Fruit fly (Drosophila melanogaster): ENCODE data around the gene CG34447.

- no peak for TF ChIP-seq Myc (optimal IDR thresholded peaks at IDR 0.05)
- TF ChIP-seq psq (optimal IDR thresholded peaks at IDR 0.05) = no peak
- TF ChIP-seq ttk (optimal IDR thresholded peaks at IDR 0.05) = no peak
- TF ChIP-seq insv (optimal IDR thresholded peaks at IDR 0.05) = no peak
- no peak for TF ChIP-seq Sin3A (optimal IDR thresholded peaks at IDR 0.05)
Measured at dm6 chr2L:2380805-2381204, 39.0 kb downstream of the CG34447 start, which contains the start of gene Eogt.

All from Kc167 (cell line).